Fruit fly (Drosophila melanogaster) whole organism: ENCODE measurements around the gene CG3592.

ENCODE experiments used
- CG8478 ChIP-seq: fragments of >200 bp; optimal IDR thresholded peaks from 2 replicates; lab custom pipeline; 2018; ENCODE audit warnings: inconsistent platforms
- Dll ChIP-seq: fragments of >200 bp; optimal IDR thresholded peaks from 2 replicates; lab custom pipeline; 2017
- EcR ChIP-seq, 2 experiments: fragments of >200 bp; optimal IDR thresholded peaks; 2 replicates each; lab custom pipeline; 2017; ENCODE audit warnings: missing biosample characterization in 2 of 2, missing genetic modification characterization in 2 of 2, missing genetic modification reagents in 2 of 2
- pan ChIP-seq: fragments of >200 bp; optimal IDR thresholded peaks from 2 replicates; lab custom pipeline; 2017
- psq ChIP-seq: fragments of >200 bp; optimal IDR thresholded peaks from 2 replicates; lab custom pipeline; 2017
- usp ChIP-seq: fragments of >200 bp; optimal IDR thresholded peaks from 2 replicates; lab custom pipeline; 2017; ENCODE audit warnings: missing biosample characterization, missing genetic modification characterization, mixed read lengths

CG3592 gene

dm6 chrX:2934827-2935226 is at the start of gene CG3592:
Gene CG3592, plus strand, starts transcription at chrX:2935127.
- TF ChIP-seq Dll (lab: Kevin White, UChicago), result no peak
- TF ChIP-seq pan, result no peak
- no peak for TF ChIP-seq CG8478 (lab: Kevin White, UChicago)
- no peak for TF ChIP-seq usp (GFP tag; lab: Kevin White, UChicago)
- no peak for TF ChIP-seq psq (lab: Kevin White, UChicago)
- TF ChIP-seq EcR (GFP tag; optimal IDR thresholded peaks at IDR 0.05; lab: Kevin White, UChicago), result no peak

dm6 chrX:2885814-2886213 is 49.1 kb upstream of the CG3592 start, which contains the start of gene CG14419:
Gene CG14419, minus strand, starts transcription at chrX:2885914.
- TF ChIP-seq CG8478 (lab: Kevin White, UChicago) (no peak), EcR (GFP tag; optimal IDR thresholded peaks at IDR 0.05; lab: Kevin White, UChicago) (no peak), psq (lab: Kevin White, UChicago) (no peak), Dll (lab: Kevin White, UChicago) (no peak), usp (GFP tag; lab: Kevin White, UChicago) (no peak), pan (no peak)

dm6 chrX:2888211-2888610 is 46.7 kb upstream of the CG3592 start:
- no peak for TF ChIP-seq usp (GFP tag; lab: Kevin White, UChicago)

dm6 chrX:2890468-2890867 is 44.5 kb upstream of the CG3592 start, which contains the start of gene CG3526:
Gene CG3526, plus strand, starts transcription at chrX:2890768.
- TF ChIP-seq CG8478 (lab: Kevin White, UChicago), result no peak
- no peak for TF ChIP-seq Dll (lab: Kevin White, UChicago)
- TF ChIP-seq usp (GFP tag; lab: Kevin White, UChicago), result no peak
- no peak for TF ChIP-seq EcR (GFP tag; optimal IDR thresholded peaks at IDR 0.05; lab: Kevin White, UChicago)
- no peak for TF ChIP-seq psq (lab: Kevin White, UChicago)
- TF ChIP-seq pan, result no peak

dm6 chrX:2907105-2907694 is 27.7 kb upstream of the CG3592 start:
- TF ChIP-seq pan (no peak), psq (lab: Kevin White, UChicago) (no peak), CG8478 (lab: Kevin White, UChicago) (no peak), usp (GFP tag; lab: Kevin White, UChicago) (no peak), Dll (lab: Kevin White, UChicago) (no peak), EcR (GFP tag; optimal IDR thresholded peaks at IDR 0.05; lab: Kevin White, UChicago) (no peak)

dm6 chrX:2912581-2912980 is 22.3 kb upstream of the CG3592 start:
- TF ChIP-seq usp (GFP tag; lab: Kevin White, UChicago), result no peak
- TF ChIP-seq pan, result no peak
- no peak for TF ChIP-seq Dll (lab: Kevin White, UChicago)
- no peak for TF ChIP-seq CG8478 (lab: Kevin White, UChicago)

- TF ChIP-seq CG8478 (lab: Kevin White, UChicago) (no peak), usp (GFP tag; lab: Kevin White, UChicago) (no peak), psq (lab: Kevin White, UChicago) (no peak), pan (no peak), EcR (GFP tag; optimal IDR thresholded peaks at IDR 0.05; lab: Kevin White, UChicago) (no peak), Dll (lab: Kevin White, UChicago) (no peak)
Measured at dm6 chrX:2914091-2914490, 20.8 kb upstream of the CG3592 start.

dm6 chrX:2915108-2915507 is 19.8 kb upstream of the CG3592 start:
- TF ChIP-seq pan, result no peak
- no peak for TF ChIP-seq EcR (GFP tag; optimal IDR thresholded peaks at IDR 0.05; lab: Kevin White, UChicago)
- TF ChIP-seq usp (GFP tag; lab: Kevin White, UChicago), result no peak
- TF ChIP-seq psq (lab: Kevin White, UChicago), result no peak
- TF ChIP-seq Dll (lab: Kevin White, UChicago), result no peak
- TF ChIP-seq CG8478 (lab: Kevin White, UChicago), result no peak

- TF ChIP-seq psq (lab: Kevin White, UChicago) (no peak), usp (GFP tag; lab: Kevin White, UChicago) (no peak), CG8478 (lab: Kevin White, UChicago) (no peak), Dll (lab: Kevin White, UChicago) (no peak), pan (no peak), EcR (GFP tag; optimal IDR thresholded peaks at IDR 0.05; lab: Kevin White, UChicago) (no peak)
Measured at dm6 chrX:2918551-2918950, 16.4 kb upstream of the CG3592 start.

- no peak for TF ChIP-seq usp (GFP tag; lab: Kevin White, UChicago)
- no peak for TF ChIP-seq pan
- TF ChIP-seq psq (lab: Kevin White, UChicago), result no peak
- TF ChIP-seq CG8478 (lab: Kevin White, UChicago), result no peak
- TF ChIP-seq EcR (GFP tag; optimal IDR thresholded peaks at IDR 0.05; lab: Kevin White, UChicago), result no peak
- TF ChIP-seq Dll (lab: Kevin White, UChicago), result no peak
Measured at dm6 chrX:2919742-2920141, 15.2 kb upstream of the CG3592 start, which contains the start of gene CG3588. Gene CG3588, plus strand, starts transcription at chrX:2919770.

- no peak for TF ChIP-seq usp (GFP tag; lab: Kevin White, UChicago)
Measured at dm6 chrX:2927158-2927557, 7.8 kb upstream of the CG3592 start, which contains the start of gene CG14424. Gene CG14424, minus strand, starts transcription at chrX:2927258.

dm6 chrX:2929496-2929895 is 5.4 kb upstream of the CG3592 start, which contains the start of gene CG32793:
Gene CG32793, plus strand, starts transcription at chrX:2929796.
- TF ChIP-seq Dll (lab: Kevin White, UChicago) (no peak), pan (no peak), usp (GFP tag; lab: Kevin White, UChicago) (no peak), EcR (GFP tag; optimal IDR thresholded peaks at IDR 0.05; lab: Kevin White, UChicago) (no peak), psq (lab: Kevin White, UChicago) (no peak), CG8478 (lab: Kevin White, UChicago) (no peak)
